Worm (Caenorhabditis elegans): ENCODE data around the gene W05H9.2.

Gene W05H9.2

ce11 chrX:6254671-6255031 is 12.2 kb upstream of the W05H9.2 start:
- TF ChIP-seq skn-1 (tag; optimal IDR thresholded peaks at IDR 0.05) = no peak
- TF ChIP-seq blmp-1 (tag; optimal IDR thresholded peaks at IDR 0.05) = peak; percentile 94
- TF ChIP-seq mef-2 (tag; optimal IDR thresholded peaks at IDR 0.05) = no peak
- TF ChIP-seq C34B4.2 (tag; optimal IDR thresholded peaks at IDR 0.05) = peak; percentile 31
- TF ChIP-seq pag-3 (tag; optimal IDR thresholded peaks at IDR 0.05; ENCODE audit: borderline replicate concordance, insufficient read depth) = no peak
- no peak for TF ChIP-seq ces-1 (GFP tag; optimal IDR thresholded peaks at IDR 0.05)
- peak in 2 of 6 experiments; percentile 29 to 62 for TF ChIP-seq elt-3 (tag; optimal IDR thresholded peaks at IDR 0.05)
- TF ChIP-seq sox-4 (tag; optimal IDR thresholded peaks at IDR 0.05) = no peak

ce11 chrX:6255561-6255960 is 11.3 kb upstream of the W05H9.2 start:
- TF ChIP-seq Y116A8C.19 (tag; optimal IDR thresholded peaks at IDR 0.05; ENCODE audit: borderline replicate concordance) (no peak), nhr-20 (tag; optimal IDR thresholded peaks at IDR 0.05) (peak; percentile 97), mep-1 (tag; optimal IDR thresholded peaks at IDR 0.05) (peak; percentile 57), nhr-77 (tag; optimal IDR thresholded peaks at IDR 0.05) (no peak), unc-98 (GFP tag; IDR thresholded peaks at IDR 0.05) (no peak), ztf-11 (tag; optimal IDR thresholded peaks at IDR 0.05) (no peak), mef-2 (tag; optimal IDR thresholded peaks at IDR 0.05) (no peak), zip-4 (GFP tag; optimal IDR thresholded peaks at IDR 0.05) (peak; percentile 3), ama-1 (optimal IDR thresholded peaks at IDR 0.05) (peak; percentile 74), nhr-84 (tag; optimal IDR thresholded peaks at IDR 0.05) (no peak), fkh-8 (tag; optimal IDR thresholded peaks at IDR 0.05) (no peak), unc-86 (tag; optimal IDR thresholded peaks at IDR 0.05) (no peak), fkh-10 (GFP tag; optimal IDR thresholded peaks at IDR 0.05) (no peak), rnt-1 (tag; optimal IDR thresholded peaks at IDR 0.05) (peak; percentile 94), lin-39 (tag; optimal IDR thresholded peaks at IDR 0.05) (peak; percentile 71), nhr-71 (tag; optimal IDR thresholded peaks at IDR 0.05) (peak; percentile 98), nhr-90 (tag; optimal IDR thresholded peaks at IDR 0.05; ENCODE audit: poor library complexity) (peak; percentile 91), xbp-1 (tag; optimal IDR thresholded peaks at IDR 0.05) (peak; percentile 68), alr-1 (tag; optimal IDR thresholded peaks at IDR 0.05; ENCODE audit: borderline replicate concordance) (no peak), sptf-1 (tag; optimal IDR thresholded peaks at IDR 0.05) (no peak), egl-13 (tag; optimal IDR thresholded peaks at IDR 0.05) (no peak), pax-3 (tag; optimal IDR thresholded peaks at IDR 0.05) (peak; percentile 9), aly-2 (tag; optimal IDR thresholded peaks at IDR 0.05) (no peak), dsc-1 (tag; optimal IDR thresholded peaks at IDR 0.05) (peak; percentile 74), C34B4.2 (tag; optimal IDR thresholded peaks at IDR 0.05) (no peak), ceh-90 (tag; optimal IDR thresholded peaks at IDR 0.05) (no peak), pqm-1 (tag; optimal IDR thresholded peaks at IDR 0.05) (no peak), ceh-82 (tag; optimal IDR thresholded peaks at IDR 0.05) (peak in 2 of 3 experiments; percentile 3 to 26), ces-1 (GFP tag; optimal IDR thresholded peaks at IDR 0.05) (no peak), aha-1 (tag; optimal IDR thresholded peaks at IDR 0.05) (no peak), F16B12.6 (tag; optimal IDR thresholded peaks at IDR 0.05) (no peak), elt-3 (tag; optimal IDR thresholded peaks at IDR 0.05) (peak in 2 of 6 experiments; percentile 71 to 86), elt-2 (tag; optimal IDR thresholded peaks at IDR 0.05) (peak; percentile 92), sup-37 (GFP tag; optimal IDR thresholded peaks at IDR 0.05) (peak; percentile 56), nhr-237 (tag; optimal IDR thresholded peaks at IDR 0.05) (no peak), blmp-1 (tag; optimal IDR thresholded peaks at IDR 0.05) (peak; percentile 98), snpc-4 (tag; optimal IDR thresholded peaks at IDR 0.05) (no peak), fkh-4 (tag; optimal IDR thresholded peaks at IDR 0.05; ENCODE audit: borderline replicate concordance) (no peak), jun-1 (tag; optimal IDR thresholded peaks at IDR 0.05) (peak; percentile 15), unc-30 (tag; optimal IDR thresholded peaks at IDR 0.05) (no peak), C16A3.4 (tag; optimal IDR thresholded peaks at IDR 0.05) (peak; percentile 65), nhr-11 (tag; optimal IDR thresholded peaks at IDR 0.05) (peak; percentile 89), efl-3 (GFP tag; optimal IDR thresholded peaks at IDR 0.05) (no peak), lir-3 (tag; optimal IDR thresholded peaks at IDR 0.05; ENCODE audit: poor library complexity) (peak; percentile 65), swsn-7 (tag; optimal IDR thresholded peaks at IDR 0.05) (peak; percentile 69), pag-3 (tag; optimal IDR thresholded peaks at IDR 0.05; ENCODE audit: borderline replicate concordance, insufficient read depth) (peak; percentile 54), nhr-12 (tag; optimal IDR thresholded peaks at IDR 0.05) (no peak), sox-4 (tag; optimal IDR thresholded peaks at IDR 0.05) (no peak), grh-1 (GFP tag; IDR thresholded peaks at IDR 0.05) (peak; percentile 78)

All from whole organism, L1 larva.